Fruit fly (Drosophila melanogaster): Measurements from ENCODE around the gene CG13250.

DNA sequence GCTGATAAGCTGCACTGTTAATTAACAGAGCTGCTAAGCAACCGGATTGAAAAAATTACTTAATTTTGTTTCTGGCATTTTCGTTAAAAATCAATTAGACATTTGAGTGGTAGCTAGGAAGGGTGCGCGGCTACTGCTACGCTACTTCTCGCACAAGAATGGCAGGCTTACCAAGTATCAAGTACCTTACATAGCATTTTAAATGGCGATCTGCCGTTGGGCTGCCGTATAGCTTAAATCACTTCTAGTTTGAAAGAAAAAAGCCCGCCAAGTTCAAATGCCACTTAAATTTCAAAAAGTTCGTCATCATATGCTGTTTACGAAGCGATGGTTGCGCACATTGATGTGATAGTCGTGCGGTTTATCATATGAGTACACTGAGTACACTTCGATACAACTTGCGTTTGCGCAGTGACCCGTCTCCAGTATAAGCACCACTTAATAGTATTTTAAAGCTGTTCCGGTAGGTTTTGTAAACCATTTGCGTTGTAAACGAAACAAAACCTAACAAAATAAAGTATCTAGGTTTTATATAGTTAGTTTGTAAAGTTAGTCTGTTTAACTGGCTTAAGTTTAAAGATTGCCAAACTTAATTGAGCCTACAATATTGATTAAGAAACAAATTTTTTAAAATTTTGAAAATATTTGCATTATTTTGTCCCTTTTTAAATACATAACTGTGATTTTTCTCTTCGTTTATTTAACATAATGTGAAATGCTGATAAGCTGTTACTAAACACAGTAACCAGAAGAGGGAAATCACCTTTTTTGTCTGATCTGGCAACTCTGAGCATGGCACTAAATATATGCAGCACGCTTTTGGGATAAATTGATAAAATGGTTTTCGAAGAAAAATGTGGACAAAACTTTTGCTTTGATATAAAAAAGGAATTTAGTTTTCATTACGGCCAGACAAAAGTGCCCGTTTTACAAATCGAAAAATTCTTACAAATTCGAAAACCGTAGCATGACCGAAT, 7.8 kb downstream of the CG13250 start:
- TF ChIP-seq CG14711 (tag; optimal IDR thresholded peaks at IDR 0.05) (no peak), kay (GFP tag; ENCODE audit: borderline replicate concordance) (no peak), Clk (GFP tag; optimal IDR thresholded peaks at IDR 0.05) (no peak), tj (GFP tag; optimal IDR thresholded peaks at IDR 0.05) (no peak), toe (GFP tag; optimal IDR thresholded peaks at IDR 0.05) (no peak), CG11617 (GFP tag; optimal IDR thresholded peaks at IDR 0.05) (no peak), ovo (GFP tag; optimal IDR thresholded peaks at IDR 0.05) (no peak), CG7101 (tag; optimal IDR thresholded peaks at IDR 0.05) (no peak), pad (GFP tag; optimal IDR thresholded peaks at IDR 0.05) (no peak)
